Fruit fly (Drosophila melanogaster) ovary, adult (tissue): Measurements from ENCODE around the gene Hml.

Source experiments
- CG17801 ChIP-seq: fragments of 200-800 bp; optimal IDR thresholded peaks from 2 replicates; lab custom pipeline; 2019; ENCODE audit warnings: missing biosample characterization, mild to moderate bottlenecking, missing genetic modification characterization, moderate library complexity; ENCODE audit not compliant: partially characterized antibody

Gene Hml

dm6 chr3L:13845754-13846153, at the start of gene Hml:
TSS of gene Hml (plus strand) at chr3L:13846054.
- no peak for TF ChIP-seq CG17801 (GFP tag; lab: Kevin White, UChicago)

- TF ChIP-seq CG17801 (GFP tag; lab: Kevin White, UChicago): no peak
These were observed 42.6 kb upstream of the Hml start, which contains the start of gene bru3 for dm6 chr3L:13803258-13803657. TSS of gene bru3 (minus strand) at chr3L:13803400.

dm6 chr3L:13837456-13837855, 8.4 kb upstream of the Hml start, which contains the start of gene CG43184:
TSS of gene CG43184 (plus strand) at chr3L:13837756.
- no peak for TF ChIP-seq CG17801 (GFP tag; lab: Kevin White, UChicago)

DNA sequence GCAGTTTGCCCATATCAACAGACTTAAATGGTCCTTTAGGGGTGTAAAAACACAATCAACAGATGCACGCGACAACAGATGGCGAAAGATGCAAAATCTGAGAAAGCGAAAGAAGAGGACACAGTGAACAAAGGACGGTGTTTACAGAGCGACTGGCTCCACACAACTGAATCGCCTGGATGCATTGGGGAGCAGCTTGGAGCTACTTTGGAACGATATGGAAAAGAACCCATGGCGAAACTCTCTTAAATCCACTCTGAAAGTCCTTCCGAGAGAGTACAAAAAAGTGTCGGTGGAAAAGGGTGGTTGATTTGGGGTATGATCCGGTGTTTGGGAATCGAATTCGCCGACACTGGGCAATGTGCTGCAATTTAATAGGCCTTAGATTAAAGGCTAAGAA, 5.1 kb upstream of the Hml start:
- TF ChIP-seq CG17801 (GFP tag; lab: Kevin White, UChicago): no peak

DNA sequence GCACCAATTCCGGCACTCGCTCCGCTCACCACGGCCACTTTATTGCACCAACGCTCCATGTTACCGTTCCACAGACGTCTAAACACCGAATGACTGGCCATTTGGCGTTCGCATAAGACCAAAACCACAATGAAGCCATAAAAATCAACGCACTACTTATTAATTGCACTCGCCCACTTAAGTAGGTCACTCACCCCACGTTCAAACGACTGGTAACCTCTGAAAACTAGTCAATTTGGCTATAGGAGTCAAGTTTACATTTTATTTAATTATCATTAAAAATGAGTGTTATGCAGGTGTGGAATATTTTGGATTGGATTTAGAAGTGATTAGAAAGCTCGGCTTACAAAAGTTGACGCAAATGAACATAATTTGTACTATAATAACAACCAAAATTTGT, 3.7 kb upstream of the Hml start, which contains the start of gene CG8757:
Gene CG8757, minus strand, starts transcription at position 101 of the 400 bp plus-strand sequence.
- TF ChIP-seq CG17801 (GFP tag; lab: Kevin White, UChicago): no peak

DNA sequence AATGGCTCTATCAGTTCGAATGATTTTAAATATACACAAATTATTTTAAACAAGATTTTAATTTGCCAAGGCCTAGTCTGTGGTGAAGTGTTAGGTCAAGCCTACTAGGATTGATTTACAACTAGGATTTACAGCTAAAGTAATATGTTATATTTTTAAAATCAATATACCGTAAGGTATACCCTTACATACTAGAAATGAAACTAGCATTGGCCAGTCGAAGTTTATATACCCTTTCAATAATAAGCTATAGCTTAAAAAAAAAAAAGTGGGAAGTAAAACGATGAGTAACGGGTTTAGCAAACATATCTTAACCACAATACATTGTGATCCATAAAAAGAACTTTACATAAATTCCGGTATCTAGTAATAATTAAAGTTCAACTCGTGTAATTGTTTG, 2.9 kb upstream of the Hml start, which contains the start of gene CG8750:
Gene CG8750, minus strand, starts transcription at position 101 of the 400 bp plus-strand sequence.
- no peak for TF ChIP-seq CG17801 (GFP tag; lab: Kevin White, UChicago)

- no peak for TF ChIP-seq CG17801 (GFP tag; lab: Kevin White, UChicago)
These were observed 2.5 kb upstream of the Hml start, which contains the start of gene Tsp68C for dm6 chr3L:13843356-13843755. TSS of gene Tsp68C (plus strand) at chr3L:13843656.

dm6 chr3L:13845292-13845691, 562 bp upstream of the Hml start:
- no peak for TF ChIP-seq CG17801 (GFP tag; lab: Kevin White, UChicago)

- no peak for TF ChIP-seq CG17801 (GFP tag; lab: Kevin White, UChicago)
These were observed 14.0 kb downstream of the Hml start for dm6 chr3L:13859688-13860373.

- TF ChIP-seq CG17801 (GFP tag; lab: Kevin White, UChicago): no peak
These were observed 16.5 kb downstream of the Hml start for dm6 chr3L:13862403-13862802.

- no peak for TF ChIP-seq CG17801 (GFP tag; lab: Kevin White, UChicago)
These were observed 17.5 kb downstream of the Hml start for dm6 chr3L:13863365-13863775.

dm6 chr3L:13864568-13864967, 18.7 kb downstream of the Hml start:
- TF ChIP-seq CG17801 (GFP tag; lab: Kevin White, UChicago): no peak

DNA sequence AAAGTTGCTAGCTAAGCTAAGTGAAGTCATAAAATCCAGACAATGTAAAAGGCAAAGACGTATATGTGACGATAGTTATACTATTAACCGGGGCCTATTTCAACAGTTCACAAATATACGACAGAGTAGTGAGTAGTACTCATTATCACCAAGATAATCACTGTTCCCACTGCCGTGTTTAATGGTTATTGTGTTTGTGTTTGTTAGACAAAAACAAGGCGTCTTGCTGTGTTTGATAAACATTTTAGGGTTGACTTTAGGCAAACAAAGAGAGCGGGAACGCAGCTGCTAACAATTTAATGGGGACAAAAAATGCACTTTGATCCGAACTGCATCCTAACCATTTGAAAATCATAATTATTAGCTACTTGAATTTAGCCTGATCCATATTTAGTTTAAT, 19.6 kb downstream of the Hml start:
- no peak for TF ChIP-seq CG17801 (GFP tag; lab: Kevin White, UChicago)

DNA sequence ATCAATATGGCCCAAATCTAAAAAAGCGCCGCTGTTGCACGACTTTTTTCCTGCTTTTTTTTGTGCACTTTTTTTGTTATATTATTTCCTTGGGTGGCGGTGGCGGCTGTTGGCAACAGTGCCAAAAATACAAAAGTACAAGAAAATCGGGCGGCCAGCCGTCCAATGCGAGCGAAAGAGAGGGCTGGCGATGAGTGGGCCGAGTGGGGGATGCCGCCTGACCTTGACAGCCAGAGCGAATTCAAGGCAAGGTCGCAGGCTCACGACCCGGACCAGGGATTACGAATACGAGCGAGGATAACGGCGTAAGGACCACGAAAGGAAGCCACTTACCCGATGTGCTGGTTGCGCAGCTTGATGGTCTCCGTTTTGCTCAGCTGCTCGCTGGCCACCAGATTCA, 20.4 kb downstream of the Hml start:
- TF ChIP-seq CG17801 (GFP tag; lab: Kevin White, UChicago): no peak

DNA sequence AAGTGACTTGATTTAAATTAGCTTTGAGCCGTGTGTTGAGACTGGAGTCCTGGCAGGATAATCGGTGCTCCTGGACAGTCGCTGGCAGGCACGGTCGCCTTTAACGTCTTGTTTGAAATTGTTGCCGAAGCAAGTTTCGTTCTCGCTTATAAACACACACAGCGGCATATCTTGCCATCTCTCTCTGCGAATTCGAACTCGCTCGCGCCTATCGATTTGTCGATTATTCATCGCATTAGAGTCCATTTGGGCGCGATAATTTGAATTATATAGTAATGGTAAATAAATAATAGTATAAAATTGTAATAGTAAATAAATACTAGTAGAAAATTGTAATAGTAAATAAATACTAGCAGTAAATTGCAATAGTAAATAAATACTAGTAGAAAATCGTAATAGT, 20.9 kb downstream of the Hml start, which contains the start of gene CG8745:
Gene CG8745, minus strand, starts transcription at position 126 of the 400 bp plus-strand sequence.
- no peak for TF ChIP-seq CG17801 (GFP tag; lab: Kevin White, UChicago)

- TF ChIP-seq CG17801 (GFP tag; lab: Kevin White, UChicago): no peak
These were observed 31.1 kb downstream of the Hml start for dm6 chr3L:13876967-13877366.
